Worm (Caenorhabditis elegans) whole organism, late embryonic: ENCODE data around the gene F54E2.1.

Experiments used
- C38D4.7 ChIP-seq: fragments of 200-800 bp; sonication (Bioruptor generic); optimal IDR thresholded peaks from 2 replicates; lab custom pipeline; 2018; ENCODE audit warnings: mild to moderate bottlenecking, missing genetic modification characterization, moderate library complexity, missing compliant biosample characterization
- ama-1 ChIP-seq: fragments of 150-350 bp; optimal IDR thresholded peaks from 2 replicates; lab custom pipeline; 2014
- ceh-14 ChIP-seq: sonication (generic microtip); optimal IDR thresholded peaks from 2 replicates; lab custom pipeline; 2016; ENCODE audit warnings: missing genotype, missing genetic modification characterization, missing compliant biosample characterization
- fkh-10 ChIP-seq: fragments of 150-350 bp; optimal IDR thresholded peaks from 2 replicates; lab custom pipeline; 2014; ENCODE audit warnings: missing biosample characterization, missing genetic modification reagents, missing genetic modification characterization
- lin-11 ChIP-seq: fragments of 200-800 bp; sonication (Bioruptor generic); optimal IDR thresholded peaks from 2 replicates; lab custom pipeline; 2018; ENCODE audit warnings: mild to moderate bottlenecking, missing genetic modification characterization, missing compliant biosample characterization
- mec-3 ChIP-seq: sonication (generic microtip); optimal IDR thresholded peaks from 2 replicates; lab custom pipeline; 2016; ENCODE audit warnings: borderline replicate concordance, missing genetic modification characterization, missing compliant biosample characterization
- npax-4 ChIP-seq: sonication (generic microtip); optimal IDR thresholded peaks from 2 replicates; lab custom pipeline; 2016; ENCODE audit warnings: missing genetic modification characterization, missing compliant biosample characterization
- pqm-1 ChIP-seq: sonication (generic microtip); optimal IDR thresholded peaks from 2 replicates; lab custom pipeline; 2016; ENCODE audit warnings: missing genetic modification characterization, missing compliant biosample characterization
- sdc-2 ChIP-seq: sonication (generic microtip); optimal IDR thresholded peaks from 2 replicates; lab custom pipeline; 2016; ENCODE audit warnings: missing genotype, missing genetic modification characterization, missing compliant biosample characterization
- ztf-16 ChIP-seq: sonication (generic microtip); optimal IDR thresholded peaks from 2 replicates; lab custom pipeline; 2017; ENCODE audit warnings: missing genetic modification characterization, missing compliant biosample characterization

DNA sequence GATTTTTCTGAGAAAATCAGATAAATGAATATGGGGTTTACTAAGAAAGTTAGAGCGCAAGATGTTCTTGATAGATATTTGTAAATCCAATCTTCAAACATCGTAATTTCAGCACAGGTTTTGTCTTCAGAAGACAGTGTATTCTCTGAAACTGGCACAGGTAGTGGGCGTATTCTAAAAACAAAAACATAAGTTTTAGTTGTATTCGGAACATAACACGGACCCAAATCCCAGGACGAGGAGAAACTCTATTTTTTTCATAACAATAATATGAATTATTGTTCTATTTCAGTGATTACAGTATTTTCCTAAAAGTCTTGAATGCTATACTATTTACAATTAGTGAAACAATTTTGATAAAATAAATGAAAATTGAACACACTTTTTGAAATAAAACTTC, 26.3 kb downstream of the F54E2.1 start, which contains the start of gene srj-45:
- no peak for TF ChIP-seq C38D4.7
- TF ChIP-seq ama-1 (lab: Kevin White, UChicago), result no peak
- TF ChIP-seq mec-3 (tag; lab: Kevin White, UChicago), result no peak
- no peak for TF ChIP-seq lin-11
- no peak for TF ChIP-seq fkh-10 (GFP tag; lab: Kevin White, UChicago)
- no peak for TF ChIP-seq pqm-1 (tag; lab: Kevin White, UChicago)
- TF ChIP-seq ztf-16 (tag; lab: Kevin White, UChicago), result no peak
- TF ChIP-seq ceh-14 (tag; lab: Kevin White, UChicago), result no peak
- no peak for TF ChIP-seq sdc-2
- TF ChIP-seq npax-4 (tag; lab: Kevin White, UChicago), result no peak
